Fruit fly (Drosophila melanogaster): Measurements from ENCODE around the gene CG8202.
A peak's percentile ranks its signal among the peaks of the same experiment; 100 is the strongest.

The CG8202 gene

DNA sequence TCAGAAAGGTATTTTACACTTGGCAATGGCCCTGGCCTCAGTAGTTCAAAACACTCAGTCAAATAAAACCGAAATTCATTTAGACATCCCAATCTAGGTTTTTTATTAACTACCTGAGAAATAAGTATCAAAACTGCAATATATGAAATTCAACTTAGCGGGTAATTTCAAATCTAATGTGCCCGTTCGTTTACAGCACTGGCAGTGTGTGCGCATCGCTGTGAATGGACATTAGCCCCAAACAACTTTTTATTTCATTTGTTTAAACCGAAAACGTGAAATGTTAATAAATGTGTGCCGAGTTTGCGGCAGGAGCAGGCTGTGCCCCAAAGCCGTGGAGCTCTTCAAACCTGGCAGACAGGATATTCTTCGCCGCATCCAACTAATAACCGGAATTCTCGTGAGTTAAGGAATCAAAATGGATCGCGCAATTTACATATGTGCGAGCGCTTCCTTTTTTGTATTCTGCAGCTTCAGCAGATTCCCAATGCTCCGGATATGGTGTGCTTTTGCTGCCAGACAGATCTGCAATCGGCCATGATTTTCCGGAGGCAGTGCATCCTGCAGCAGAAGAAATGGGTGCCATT lies 8.8 kb upstream of the CG8202 start, which contains the start of gene nom (continued):
- TF ChIP-seq CG15601 (tag; optimal IDR thresholded peaks at IDR 0.05) (no peak), ham (GFP tag; IDR thresholded peaks at IDR 0.05) (no peak), bowl (GFP tag; IDR thresholded peaks at IDR 0.05) (no peak), CG18764 (GFP tag; optimal IDR thresholded peaks at IDR 0.05) (no peak), CG7556 (GFP tag; optimal IDR thresholded peaks at IDR 0.05) (no peak), CG1602 (GFP tag; optimal IDR thresholded peaks at IDR 0.05) (no peak), CG2678 (tag; optimal IDR thresholded peaks at IDR 0.05) (no peak), D19B (GFP tag; optimal IDR thresholded peaks at IDR 0.05) (no peak), B-H1 (GFP tag; IDR thresholded peaks at IDR 0.05) (no peak), Myb (GFP tag; optimal IDR thresholded peaks at IDR 0.05) (peak; percentile 88), CG4282 (GFP tag; optimal IDR thresholded peaks at IDR 0.05) (no peak), CG2712 (tag; optimal IDR thresholded peaks at IDR 0.05) (no peak), CG12219 (GFP tag; optimal IDR thresholded peaks at IDR 0.05) (no peak), Hmx (GFP tag; optimal IDR thresholded peaks at IDR 0.05) (no peak), TFAM (GFP tag; optimal IDR thresholded peaks at IDR 0.05) (no peak), CG17612 (GFP tag; IDR thresholded peaks at IDR 0.05) (no peak), CG4424 (GFP tag; optimal IDR thresholded peaks at IDR 0.05) (no peak), CG33557 (GFP tag; optimal IDR thresholded peaks at IDR 0.05) (no peak), Dll (GFP tag; IDR thresholded peaks at IDR 0.05; ENCODE audit: partially characterized antibody) (no peak), Meics (GFP tag; optimal IDR thresholded peaks at IDR 0.05) (no peak), zfh2 (GFP tag; optimal IDR thresholded peaks at IDR 0.05) (no peak), Scr (GFP tag; IDR thresholded peaks at IDR 0.05; ENCODE audit: partially characterized antibody) (0 out of 2 replicates have a peak, but pooled peaks have one; percentile 7), Hr3 (GFP tag; optimal IDR thresholded peaks at IDR 0.05) (no peak), stwl (tag; optimal IDR thresholded peaks at IDR 0.05) (peak; percentile 49), CG10959 (GFP tag; IDR thresholded peaks at IDR 0.05) (no peak), fd102C (GFP tag; optimal IDR thresholded peaks at IDR 0.05) (no peak), so (GFP tag; IDR thresholded peaks at IDR 0.05) (no peak), MBD-R2 (GFP tag; IDR thresholded peaks at IDR 0.05) (peak; percentile 80), CG18599 (GFP tag; optimal IDR thresholded peaks at IDR 0.05) (no peak), Sin3A (optimal IDR thresholded peaks at IDR 0.05) (peak; percentile 23), CG2875 (GFP tag; optimal IDR thresholded peaks at IDR 0.05) (no peak), CG13624 (GFP tag; optimal IDR thresholded peaks at IDR 0.05) (no peak), bab2 (GFP tag; optimal IDR thresholded peaks at IDR 0.05) (no peak), CG7745 (tag; optimal IDR thresholded peaks at IDR 0.05) (no peak), HLH54F (GFP tag; optimal IDR thresholded peaks at IDR 0.05) (no peak), CG33213 (GFP tag; optimal IDR thresholded peaks at IDR 0.05) (no peak), row (GFP tag; IDR thresholded peaks at IDR 0.05) (peak; percentile 6; the same call in 1 of the 3 replicates), org-1 (GFP tag; optimal IDR thresholded peaks at IDR 0.05) (no peak), Dek (tag; optimal IDR thresholded peaks at IDR 0.05) (no peak), Trl (optimal IDR thresholded peaks at IDR 0.05) (no peak), Trl (GFP tag; optimal IDR thresholded peaks at IDR 0.05) (no peak), CG11504 (tag; optimal IDR thresholded peaks at IDR 0.05) (no peak), Taf1 (GFP tag; IDR thresholded peaks at IDR 0.05) (no peak), eyg (GFP tag; optimal IDR thresholded peaks at IDR 0.05) (no peak), lmd (GFP tag; IDR thresholded peaks at IDR 0.05) (no peak), CG12769 (tag; optimal IDR thresholded peaks at IDR 0.05) (no peak), pita (GFP tag; optimal IDR thresholded peaks at IDR 0.05) (no peak), fd96Cb (tag; optimal IDR thresholded peaks at IDR 0.05) (no peak), GATAe (GFP tag; conservative IDR thresholded peaks at IDR 0.05) (no peak), Sox100B (GFP tag; optimal IDR thresholded peaks at IDR 0.05) (no peak), h (optimal IDR thresholded peaks at IDR 0.05) (no peak), bigmax (GFP tag; optimal IDR thresholded peaks at IDR 0.05) (no peak), CG3726 (GFP tag; IDR thresholded peaks at IDR 0.05) (no peak)

Data from whole organism, embryonic.